Fruit fly (Drosophila melanogaster): Measurements from ENCODE around the gene r2d2.

- TF ChIP-seq Pif1B (GFP tag; optimal IDR thresholded peaks at IDR 0.05) (no peak), rn (GFP tag; IDR thresholded peaks at IDR 0.05) (no peak), CG34367 (tag; optimal IDR thresholded peaks at IDR 0.05) (no peak), Snoo (tag; optimal IDR thresholded peaks at IDR 0.05) (no peak), CG9948 (tag; optimal IDR thresholded peaks at IDR 0.05) (no peak), gl (tag; optimal IDR thresholded peaks at IDR 0.05) (no peak), CG17806 (tag; optimal IDR thresholded peaks at IDR 0.05) (no peak), EcR (GFP tag; optimal IDR thresholded peaks at IDR 0.05) (no peak), D1 (tag; optimal IDR thresholded peaks at IDR 0.05) (no peak)
Observed at dm6 chr2L:7791356-7791738, 8.6 kb upstream of the r2d2 start.
